Fruit fly (Drosophila melanogaster) Kc167 (cell line): ENCODE measurements around the gene CG6933.

ENCODE experiments used
- Myc ChIP-seq: fragments of >200 bp; optimal IDR thresholded peaks from 2 replicates; lab custom pipeline; 2017; ENCODE audit warnings: missing external identifiers
- Sin3A ChIP-seq: fragments of >200 bp; optimal IDR thresholded peaks from 2 replicates; lab custom pipeline; 2018; ENCODE audit warnings: missing external identifiers
- h ChIP-seq: fragments of >200 bp; optimal IDR thresholded peaks from 3 replicates; lab custom pipeline; 2018; ENCODE audit warnings: missing external identifiers
- insv ChIP-seq: fragments of >200 bp; optimal IDR thresholded peaks from 3 replicates; lab custom pipeline; 2018; ENCODE audit warnings: missing external identifiers
- psq ChIP-seq: fragments of >200 bp; optimal IDR thresholded peaks from 2 replicates; lab custom pipeline; 2017; ENCODE audit warnings: missing external identifiers

DNA sequence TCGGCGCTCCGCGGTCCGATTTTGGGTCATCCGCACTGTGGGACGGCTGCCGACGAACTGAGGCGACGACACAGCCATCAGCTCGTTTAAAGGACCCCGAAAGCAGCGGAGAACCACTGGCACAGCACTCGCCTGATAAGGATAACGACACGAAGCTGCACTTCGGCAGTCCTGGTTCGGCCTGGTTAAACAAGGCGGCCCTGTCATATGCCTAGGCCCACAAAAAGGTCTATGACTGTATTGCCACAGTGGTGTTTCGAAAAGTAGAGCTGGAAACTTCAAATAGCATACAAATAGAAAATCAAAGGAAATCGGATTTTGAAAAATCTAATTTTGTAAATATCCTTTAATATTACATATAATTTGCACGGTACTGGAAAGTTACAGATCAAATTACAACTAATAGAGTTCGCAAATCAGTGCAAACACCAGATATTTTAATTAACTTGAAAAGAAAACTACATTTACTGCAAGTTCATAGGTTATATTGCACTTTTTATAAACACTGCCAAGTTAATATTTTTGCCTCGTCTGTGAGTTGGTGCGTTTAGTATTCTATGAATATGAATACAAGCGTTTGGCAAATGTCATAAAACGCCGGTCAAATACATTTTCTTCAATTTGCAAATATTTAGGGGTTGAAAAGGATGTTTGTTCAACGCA is 34.9 kb downstream of the CG6933 start:
- no peak for TF ChIP-seq insv
- no peak for TF ChIP-seq Myc (lab: Kevin White, UChicago)
- TF ChIP-seq h (lab: Kevin White, UChicago) = no peak
- no peak for TF ChIP-seq psq
- no peak for TF ChIP-seq Sin3A (lab: Kevin White, UChicago)
